Worm (Caenorhabditis elegans): ENCODE measurements around the gene T13H5.8.
A peak's percentile ranks its signal among the peaks of the same experiment; 100 is the strongest.

T13H5.8 gene

DNA sequence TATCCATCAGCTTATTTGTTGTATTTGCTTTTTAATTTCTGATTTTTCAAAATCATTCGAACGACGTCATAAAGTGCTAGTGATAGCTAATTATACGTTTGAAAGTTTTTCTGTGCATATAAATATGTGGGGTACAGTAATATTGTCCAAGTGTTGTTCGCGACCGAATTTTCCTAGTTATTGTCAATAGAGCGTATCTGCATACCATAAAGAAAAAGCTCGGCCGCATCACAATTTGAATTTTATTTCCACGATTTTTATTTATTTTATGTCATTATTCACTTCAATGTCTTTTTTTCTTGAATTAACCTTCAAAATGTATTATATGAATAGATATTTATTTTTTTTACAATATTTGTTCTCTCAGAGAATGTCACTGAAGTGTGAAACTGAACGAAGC is 1.5 kb upstream of the T13H5.8 start, which contains the start of gene rnh-2:
TSS of gene rnh-2 (plus strand) at position 368 of the 400 bp plus-strand sequence.
- TF ChIP-seq unc-39 (tag; optimal IDR thresholded peaks at IDR 0.05) = no peak
- no peak for TF ChIP-seq aly-2 (tag; optimal IDR thresholded peaks at IDR 0.05)
- TF ChIP-seq ceh-28 (tag; optimal IDR thresholded peaks at IDR 0.05) = no peak
- TF ChIP-seq R02D3.7 (tag; optimal IDR thresholded peaks at IDR 0.05) = peak; percentile 46
- no peak for TF ChIP-seq fkh-10 (GFP tag; optimal IDR thresholded peaks at IDR 0.05)
- no peak for TF ChIP-seq mdl-1 (tag; optimal IDR thresholded peaks at IDR 0.05)
- TF ChIP-seq lin-15B (tag; optimal IDR thresholded peaks at IDR 0.05) = peak; percentile 85
- no peak for TF ChIP-seq egl-27 (tag; optimal IDR thresholded peaks at IDR 0.05)
- TF ChIP-seq nhr-76 (tag; optimal IDR thresholded peaks at IDR 0.05) = peak; percentile 28
- no peak for TF ChIP-seq unc-62 (GFP tag; optimal IDR thresholded peaks at IDR 0.05)
- TF ChIP-seq snpc-4 (tag; optimal IDR thresholded peaks at IDR 0.05) = peak; percentile 73
- no peak for TF ChIP-seq ztf-11 (tag; optimal IDR thresholded peaks at IDR 0.05)
- no peak for TF ChIP-seq nhr-237 (tag; optimal IDR thresholded peaks at IDR 0.05)
- no peak for TF ChIP-seq ceh-82 (tag; optimal IDR thresholded peaks at IDR 0.05)
- TF ChIP-seq pqm-1 (tag; optimal IDR thresholded peaks at IDR 0.05) = no peak
- TF ChIP-seq ama-1 (optimal IDR thresholded peaks at IDR 0.05) = no peak
- no peak for TF ChIP-seq zag-1 (tag; optimal IDR thresholded peaks at IDR 0.05)
- TF ChIP-seq fkh-2 (tag; optimal IDR thresholded peaks at IDR 0.05) = no peak
- no peak for TF ChIP-seq tbx-2 (tag; optimal IDR thresholded peaks at IDR 0.05)
- peak; percentile 52 for TF ChIP-seq nhr-25 (tag; optimal IDR thresholded peaks at IDR 0.05)
- peak; percentile 60 for TF ChIP-seq nfya-1 (tag; optimal IDR thresholded peaks at IDR 0.05; ENCODE audit: insufficient read depth)
- no peak for TF ChIP-seq fos-1 (tag; optimal IDR thresholded peaks at IDR 0.05)
- peak; percentile 14 for TF ChIP-seq lsy-12 (tag; optimal IDR thresholded peaks at IDR 0.05)
- TF ChIP-seq nhr-43 (tag; optimal IDR thresholded peaks at IDR 0.05; ENCODE audit: poor library complexity, severe bottlenecking) = peak; percentile 58
- no peak for TF ChIP-seq nhr-11 (tag; optimal IDR thresholded peaks at IDR 0.05)
- no peak for TF ChIP-seq nhr-67 (tag; optimal IDR thresholded peaks at IDR 0.05)
- no peak for TF ChIP-seq jun-1 (tag; optimal IDR thresholded peaks at IDR 0.05)
- TF ChIP-seq elt-2 (tag; optimal IDR thresholded peaks at IDR 0.05) = peak; percentile 42
- TF ChIP-seq pha-4 (tag; optimal IDR thresholded peaks at IDR 0.05) = peak; percentile 92
- TF ChIP-seq nhr-23 (tag; optimal IDR thresholded peaks at IDR 0.05) = peak; percentile 83
- TF ChIP-seq lin-39 (tag; optimal IDR thresholded peaks at IDR 0.05) = no peak
- TF ChIP-seq ceh-9 (tag; optimal IDR thresholded peaks at IDR 0.05) = no peak

DNA sequence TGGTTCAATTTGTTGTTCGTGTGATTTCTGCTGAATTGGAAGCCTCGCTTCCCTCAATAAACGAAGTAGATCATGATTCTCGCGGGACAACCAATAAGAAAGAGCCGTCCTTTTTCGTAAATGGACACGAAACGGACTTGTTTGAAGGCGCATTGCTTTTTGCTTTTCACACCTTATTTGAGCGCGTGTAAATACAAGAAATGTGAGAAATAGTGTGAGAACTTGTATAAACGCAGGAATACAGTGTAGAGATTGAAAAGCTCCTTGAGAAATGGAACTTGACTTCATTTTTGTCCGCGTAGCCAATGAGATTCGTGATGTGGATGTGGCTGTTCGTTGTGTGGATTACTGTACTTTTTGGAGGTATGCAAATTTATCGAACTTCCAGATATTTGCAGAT is 2.3 kb downstream of the T13H5.8 start, which contains the start of gene cht-2:
TSS of gene cht-2 (plus strand) at position 301 of the 400 bp plus-strand sequence.
- TF ChIP-seq nhr-25 (tag; optimal IDR thresholded peaks at IDR 0.05) (no peak), hmg-11 (tag; optimal IDR thresholded peaks at IDR 0.05) (no peak), fkh-2 (tag; optimal IDR thresholded peaks at IDR 0.05) (no peak), ceh-28 (tag; optimal IDR thresholded peaks at IDR 0.05) (no peak), nhr-43 (tag; optimal IDR thresholded peaks at IDR 0.05; ENCODE audit: poor library complexity, severe bottlenecking) (no peak), R02D3.7 (tag; optimal IDR thresholded peaks at IDR 0.05) (no peak), fos-1 (tag; optimal IDR thresholded peaks at IDR 0.05) (no peak), snpc-4 (tag; optimal IDR thresholded peaks at IDR 0.05) (no peak), eor-1 (tag; optimal IDR thresholded peaks at IDR 0.05) (no peak), egl-27 (tag; optimal IDR thresholded peaks at IDR 0.05) (no peak)

DNA sequence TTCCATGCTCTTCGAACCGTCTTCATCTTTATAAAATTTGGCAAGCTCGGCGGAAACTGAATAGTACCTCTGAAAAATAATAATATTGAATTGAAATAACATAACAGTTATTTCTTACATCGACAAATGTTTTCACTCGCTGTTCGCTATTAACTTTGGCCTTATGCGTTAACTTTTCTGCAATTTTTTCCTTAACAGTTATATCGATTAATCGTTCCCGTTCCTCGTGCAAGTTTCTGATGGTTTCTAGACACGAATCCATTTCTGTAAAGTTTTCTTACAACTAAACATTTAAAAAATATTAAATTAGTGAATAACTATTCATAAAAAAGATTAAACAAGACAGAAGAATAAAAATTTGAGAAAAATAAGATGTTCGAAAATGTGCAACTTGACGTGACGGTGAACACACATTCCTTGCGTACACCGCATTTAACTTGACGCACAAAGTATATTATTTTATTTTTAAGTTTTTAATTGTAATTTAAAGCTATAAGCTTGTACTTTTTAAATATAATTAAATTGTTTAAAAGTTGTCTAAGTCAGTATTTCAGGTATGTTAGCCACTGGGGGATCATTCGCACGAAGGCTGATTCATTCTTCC is 6.9 kb downstream of the T13H5.8 start, which contains the start of the genes prp-9 and mrps-18B:
TSS of gene prp-9 (minus strand) at position 264 of the 604 bp plus-strand sequence.
TSS of gene mrps-18B (plus strand) at position 549 of the 604 bp plus-strand sequence.
- peak; percentile 13 for TF ChIP-seq elt-2 (tag; optimal IDR thresholded peaks at IDR 0.05)
- no peak for TF ChIP-seq nhr-76 (tag; optimal IDR thresholded peaks at IDR 0.05)
- TF ChIP-seq fkh-2 (tag; optimal IDR thresholded peaks at IDR 0.05) = no peak
- peak; percentile 71 for TF ChIP-seq pha-4 (tag; optimal IDR thresholded peaks at IDR 0.05)
- TF ChIP-seq elt-1 (tag; optimal IDR thresholded peaks at IDR 0.05) = no peak
- TF ChIP-seq nhr-77 (tag; optimal IDR thresholded peaks at IDR 0.05) = no peak
- TF ChIP-seq lin-15B (tag; optimal IDR thresholded peaks at IDR 0.05) = peak; percentile 33
- TF ChIP-seq hmg-11 (tag; optimal IDR thresholded peaks at IDR 0.05) = peak; percentile 1
- peak; percentile 71 for TF ChIP-seq snpc-4 (tag; optimal IDR thresholded peaks at IDR 0.05)
- TF ChIP-seq ZK546.5 (tag; optimal IDR thresholded peaks at IDR 0.05) = no peak
- TF ChIP-seq unc-62 (GFP tag; optimal IDR thresholded peaks at IDR 0.05) = no peak
- TF ChIP-seq nhr-237 (tag; optimal IDR thresholded peaks at IDR 0.05) = no peak
- no peak for TF ChIP-seq ceh-16 (tag; optimal IDR thresholded peaks at IDR 0.05)
- TF ChIP-seq ceh-28 (tag; optimal IDR thresholded peaks at IDR 0.05) = no peak
- TF ChIP-seq egl-5 (tag; optimal IDR thresholded peaks at IDR 0.05) = no peak
- TF ChIP-seq ceh-9 (tag; optimal IDR thresholded peaks at IDR 0.05) = no peak
- TF ChIP-seq egl-27 (tag; optimal IDR thresholded peaks at IDR 0.05) = no peak
- TF ChIP-seq nhr-23 (tag; optimal IDR thresholded peaks at IDR 0.05) = peak; percentile 67
